Fruit fly (Drosophila melanogaster) whole organism, embryonic: Measurements from ENCODE around the gene Vps13D.

Source experiments
- B-H2 ChIP-seq: fragments of 200-800 bp; sonication (Bioruptor generic); optimal IDR thresholded peaks from 2 replicates; lab custom pipeline; 2018; ENCODE audit warnings: missing biosample characterization, mild to moderate bottlenecking, missing genetic modification characterization
- Bgb ChIP-seq: fragments of 200-800 bp; sonication (Bioruptor generic); IDR thresholded peaks from 2 replicates; pipeline ENCODE4 v1.3.6; 2022; ENCODE audit warnings: missing biosample characterization, missing genetic modification characterization; ENCODE audit not compliant: partially characterized antibody
- CG10543 ChIP-seq: fragments of 200-800 bp; sonication (Bioruptor generic); optimal IDR thresholded peaks from 3 replicates; lab custom pipeline; 2017; ENCODE audit warnings: missing biosample characterization, mild to moderate bottlenecking, missing genetic modification characterization, moderate library complexity
- CG12299 ChIP-seq: fragments of 200-800 bp; sonication (Bioruptor generic); optimal IDR thresholded peaks from 2 replicates; lab custom pipeline; 2018; ENCODE audit warnings: missing biosample characterization, mild to moderate bottlenecking, missing genetic modification characterization
- CG13775 ChIP-seq: fragments of 200-800 bp; sonication (Bioruptor generic); optimal IDR thresholded peaks from 3 replicates; lab custom pipeline; 2017; ENCODE audit warnings: missing biosample characterization, mild to moderate bottlenecking, missing genetic modification characterization
- CG14050 ChIP-seq: fragments of 200-800 bp; sonication (Bioruptor generic); IDR thresholded peaks from 3 replicates; pipeline ENCODE4 v1.3.6; 2022; ENCODE audit warnings: missing biosample characterization, missing genetic modification characterization
- CG15696 ChIP-seq: fragments of 200-800 bp; sonication (Bioruptor generic); optimal IDR thresholded peaks from 2 replicates; lab custom pipeline; 2019; ENCODE audit warnings: missing biosample characterization, mild to moderate bottlenecking, missing genetic modification characterization, moderate library complexity
- CG16815 ChIP-seq: fragments of 200-800 bp; sonication (Bioruptor generic); optimal IDR thresholded peaks from 3 replicates; lab custom pipeline; 2017; ENCODE audit warnings: missing biosample characterization, mild to moderate bottlenecking, missing genetic modification characterization
- CG2129 ChIP-seq: fragments of 200-800 bp; sonication (Bioruptor generic); IDR thresholded peaks from 2 replicates; pipeline ENCODE4 v1.3.6; 2022; ENCODE audit warnings: missing biosample characterization, missing genetic modification characterization; ENCODE audit not compliant: partially characterized antibody
- CG2202 ChIP-seq: fragments of 200-800 bp; sonication (Bioruptor generic); optimal IDR thresholded peaks from 2 replicates; lab custom pipeline; 2018; ENCODE audit warnings: missing biosample characterization, mild to moderate bottlenecking, missing genetic modification characterization
- CG2678 ChIP-seq: fragments of 200-800 bp; sonication (Bioruptor generic); optimal IDR thresholded peaks from 3 replicates; lab custom pipeline; 2019; ENCODE audit warnings: missing biosample characterization, mild to moderate bottlenecking, missing genetic modification characterization, moderate library complexity
- CG32532 ChIP-seq: fragments of 200-800 bp; sonication (Bioruptor generic); IDR thresholded peaks from 2 replicates; pipeline ENCODE4 v1.3.6; 2022; ENCODE audit warnings: missing biosample characterization, missing genetic modification characterization
- CG3847 ChIP-seq: fragments of 200-800 bp; sonication (Bioruptor generic); IDR thresholded peaks from 2 replicates; pipeline ENCODE4 v1.3.6; 2022; ENCODE audit warnings: missing biosample characterization, missing genetic modification characterization
- CG42726 ChIP-seq: fragments of 200-800 bp; sonication (Bioruptor generic); IDR thresholded peaks from 2 replicates; pipeline ENCODE4 v1.3.6; 2022; ENCODE audit warnings: missing biosample characterization, missing genetic modification characterization; ENCODE audit not compliant: partially characterized antibody
- CG4424 ChIP-seq: fragments of 200-800 bp; sonication (Bioruptor generic); optimal IDR thresholded peaks from 3 replicates; lab custom pipeline; 2016; ENCODE audit warnings: missing biosample characterization, missing genetic modification characterization
- CG7963 ChIP-seq: fragments of 200-800 bp; sonication (Bioruptor generic); IDR thresholded peaks from 3 replicates; pipeline ENCODE4 v1.3.6; 2022; ENCODE audit warnings: missing biosample characterization, missing genetic modification characterization; ENCODE audit not compliant: partially characterized antibody
- CG7987 ChIP-seq: fragments of 200-800 bp; sonication (Bioruptor generic); optimal IDR thresholded peaks from 2 replicates; lab custom pipeline; 2018; ENCODE audit warnings: missing biosample characterization, mild to moderate bottlenecking, missing genetic modification characterization, moderate library complexity
- CTCF ChIP-seq: fragments of 200-800 bp; sonication (Bioruptor generic); optimal IDR thresholded peaks from 2 replicates; lab custom pipeline; 2017; ENCODE audit warnings: missing biosample characterization, mild to moderate bottlenecking, missing genetic modification characterization, moderate library complexity
- Dbx ChIP-seq: fragments of 200-800 bp; sonication (Bioruptor generic); IDR thresholded peaks from 3 replicates; pipeline ENCODE4 v1.3.6; 2022; ENCODE audit warnings: missing biosample characterization, missing genetic modification characterization
- Deaf1 ChIP-seq: fragments of 200-800 bp; optimal IDR thresholded peaks from 3 replicates; lab custom pipeline; 2019; ENCODE audit warnings: missing biosample characterization, mild to moderate bottlenecking, missing genetic modification characterization, moderate library complexity
- HLH54F ChIP-seq: fragments of 200-800 bp; sonication (Bioruptor generic); optimal IDR thresholded peaks from 3 replicates; lab custom pipeline; 2016; ENCODE audit warnings: missing biosample characterization, missing genetic modification characterization
- MESR4 ChIP-seq: fragments of 200-800 bp; sonication (Bioruptor generic); optimal IDR thresholded peaks from 2 replicates; lab custom pipeline; 2018; ENCODE audit warnings: missing biosample characterization, mild to moderate bottlenecking, missing genetic modification characterization, moderate library complexity
- Mes4 ChIP-seq: fragments of 200-800 bp; sonication (Bioruptor generic); optimal IDR thresholded peaks from 2 replicates; lab custom pipeline; 2016; ENCODE audit warnings: missing biosample characterization, missing genetic modification characterization
- Optix ChIP-seq: fragments of 200-800 bp; sonication (Bioruptor generic); IDR thresholded peaks from 3 replicates; pipeline ENCODE4 v1.3.6; 2022; ENCODE audit warnings: missing biosample characterization, missing genetic modification characterization
- PHDP ChIP-seq: fragments of 200-800 bp; sonication (Bioruptor generic); optimal IDR thresholded peaks from 3 replicates; lab custom pipeline; 2018; ENCODE audit warnings: missing biosample characterization, mild to moderate bottlenecking, missing genetic modification characterization, moderate library complexity
- Taf1 ChIP-seq: fragments of 200-800 bp; sonication (Bioruptor generic); IDR thresholded peaks from 2 replicates; pipeline ENCODE4 v1.3.6; 2022; ENCODE audit warnings: missing biosample characterization, missing genetic modification characterization
- Vsx1 ChIP-seq: fragments of 200-800 bp; sonication (Bioruptor generic); optimal IDR thresholded peaks from 2 replicates; lab custom pipeline; 2017; ENCODE audit warnings: missing biosample characterization, mild to moderate bottlenecking, missing genetic modification characterization, missing genetic modification reagents
- amos ChIP-seq: fragments of 200-800 bp; sonication (Bioruptor generic); IDR thresholded peaks from 2 replicates; pipeline ENCODE4 v1.3.6; 2022; ENCODE audit warnings: missing biosample characterization, missing genetic modification characterization; ENCODE audit not compliant: partially characterized antibody
- ase ChIP-seq: fragments of 200-800 bp; sonication (Bioruptor generic); IDR thresholded peaks from 3 replicates; pipeline ENCODE4 v1.3.6; 2022; ENCODE audit warnings: missing biosample characterization, missing genetic modification characterization
- bsh ChIP-seq, 2 experiments: fragments of 200-800 bp; sonication (Bioruptor generic); optimal IDR thresholded peaks; 2 replicates each; lab custom pipeline; 2017 to 2018; ENCODE audit warnings: mild to moderate bottlenecking in 2 of 2, missing biosample characterization in 2 of 2, missing genetic modification characterization in 2 of 2, moderate library complexity in 1 of 2
- caup ChIP-seq: fragments of 200-800 bp; sonication (Bioruptor generic); optimal IDR thresholded peaks from 3 replicates; lab custom pipeline; 2017; ENCODE audit warnings: missing biosample characterization, mild to moderate bottlenecking, missing genetic modification characterization, moderate library complexity; ENCODE audit not compliant: severe bottlenecking
- chn ChIP-seq: fragments of 200-800 bp; sonication (Bioruptor generic); optimal IDR thresholded peaks from 2 replicates; lab custom pipeline; 2016; ENCODE audit warnings: missing biosample characterization, missing genetic modification characterization
- ci ChIP-seq: fragments of 200-800 bp; sonication (Bioruptor generic); IDR thresholded peaks from 3 replicates; pipeline ENCODE4 v1.3.6; 2022; ENCODE audit warnings: missing biosample characterization, missing genetic modification characterization
- crc ChIP-seq: fragments of 200-800 bp; sonication (Bioruptor generic); optimal IDR thresholded peaks from 2 replicates; lab custom pipeline; 2016; ENCODE audit warnings: missing biosample characterization, missing genetic modification characterization
- dimm ChIP-seq: fragments of 200-800 bp; sonication (Bioruptor generic); IDR thresholded peaks from 2 replicates; pipeline ENCODE4 v1.3.6; 2022; ENCODE audit warnings: missing biosample characterization, missing genetic modification characterization
- disco-r ChIP-seq: fragments of 200-800 bp; sonication (Bioruptor generic); optimal IDR thresholded peaks from 2 replicates; lab custom pipeline; 2016; ENCODE audit warnings: missing biosample characterization, missing genetic modification characterization
- ewg ChIP-seq: fragments of 200-800 bp; sonication (Bioruptor generic); optimal IDR thresholded peaks from 3 replicates; lab custom pipeline; 2017; ENCODE audit warnings: mild to moderate bottlenecking, missing biosample characterization, missing genetic modification reagents, missing genetic modification characterization
- fd102C ChIP-seq: fragments of 200-800 bp; sonication (Bioruptor generic); optimal IDR thresholded peaks from 2 replicates; lab custom pipeline; 2018; ENCODE audit warnings: missing biosample characterization, mild to moderate bottlenecking, missing genetic modification characterization, moderate library complexity
- fru ChIP-seq: fragments of >200 bp; optimal IDR thresholded peaks from 2 replicates; lab custom pipeline; 2017
- gfzf ChIP-seq: fragments of 200-800 bp; sonication (Bioruptor generic); optimal IDR thresholded peaks from 2 replicates; lab custom pipeline; 2016; ENCODE audit warnings: missing biosample characterization, mild to moderate bottlenecking, missing genetic modification characterization, moderate library complexity
- klu ChIP-seq: fragments of 200-800 bp; sonication (Bioruptor generic); IDR thresholded peaks from 2 replicates; pipeline ENCODE4 v1.3.6; 2022; ENCODE audit warnings: missing biosample characterization, missing genetic modification characterization
- luna ChIP-seq: fragments of 200-800 bp; sonication (Bioruptor generic); optimal IDR thresholded peaks from 2 replicates; lab custom pipeline; 2016; ENCODE audit warnings: missing biosample characterization, missing genetic modification characterization
- oc ChIP-seq: fragments of 200-800 bp; sonication (Bioruptor generic); optimal IDR thresholded peaks from 2 replicates; lab custom pipeline; 2018; ENCODE audit warnings: missing biosample characterization, mild to moderate bottlenecking, missing genetic modification characterization, moderate library complexity
- otp ChIP-seq: fragments of 200-800 bp; sonication (Bioruptor generic); IDR thresholded peaks from 3 replicates; pipeline ENCODE4, ENCODE4 v1.3.6; 2022; ENCODE audit warnings: missing biosample characterization, missing genetic modification characterization
- slou ChIP-seq: fragments of 200-800 bp; sonication (Bioruptor generic); optimal IDR thresholded peaks from 3 replicates; lab custom pipeline; 2016; ENCODE audit warnings: missing biosample characterization, missing genetic modification characterization
- ssp ChIP-seq: fragments of 200-800 bp; sonication (Bioruptor generic); IDR thresholded peaks from 2 replicates; pipeline ENCODE4 v1.3.6; 2022; ENCODE audit warnings: missing biosample characterization, missing genetic modification characterization
- stwl ChIP-seq: fragments of 200-800 bp; sonication (Bioruptor generic); optimal IDR thresholded peaks from 3 replicates; lab custom pipeline; 2018; ENCODE audit warnings: missing biosample characterization, mild to moderate bottlenecking, missing genetic modification characterization, moderate library complexity
- tio ChIP-seq: fragments of 200-800 bp; sonication (Bioruptor generic); optimal IDR thresholded peaks from 2 replicates; lab custom pipeline; 2017; ENCODE audit warnings: missing biosample characterization, missing genetic modification characterization, inconsistent platforms
- tx ChIP-seq: fragments of 200-800 bp; sonication (Bioruptor generic); optimal IDR thresholded peaks from 2 replicates; lab custom pipeline; 2016; ENCODE audit warnings: missing biosample characterization, missing genetic modification characterization
- vnd ChIP-seq: fragments of 200-800 bp; sonication (Bioruptor generic); IDR thresholded peaks from 3 replicates; pipeline ENCODE4 v1.3.6; 2022; ENCODE audit warnings: missing biosample characterization, missing genetic modification characterization; ENCODE audit not compliant: partially characterized antibody
- zfh1 ChIP-seq: fragments of 200-800 bp; sonication (Bioruptor generic); IDR thresholded peaks from 3 replicates; pipeline ENCODE4 v1.3.6; 2022; ENCODE audit warnings: missing biosample characterization, missing genetic modification characterization

The Vps13D gene

dm6 chr3L:12806290-12806743, 51.5 kb downstream of the Vps13D start (continued):
- TF ChIP-seq CG14050 (GFP tag; lab: Robert Waterston, UW) (no peak), Taf1 (GFP tag; lab: Robert Waterston, UW) (no peak), MESR4 (GFP tag; lab: Kevin White, UChicago) (peak; percentile 28), CTCF (GFP tag; lab: Kevin White, UChicago) (peak; percentile 7), crc (GFP tag; lab: Kevin White, UChicago) (no peak), CG15696 (peak; percentile 7), CG3847 (GFP tag; lab: Robert Waterston, UW) (no peak), CG4424 (GFP tag; lab: Kevin White, UChicago) (peak; percentile 19), otp (GFP tag; lab: Robert Waterston, UW) (peak; percentile 43; the same call in 1 of the 3 replicates), CG7963 (GFP tag; lab: Robert Waterston, UW) (no peak), Mes4 (GFP tag; lab: Kevin White, UChicago) (no peak), Vsx1 (no peak), CG42726 (no peak), Dbx (GFP tag; lab: Robert Waterston, UW) (no peak), chn (GFP tag; lab: Kevin White, UChicago) (no peak), caup (GFP tag; lab: Kevin White, UChicago) (peak; percentile 32), disco-r (no peak), gfzf (GFP tag; lab: Kevin White, UChicago) (no peak), bsh (GFP tag; optimal IDR thresholded peaks at IDR 0.05; lab: Kevin White, UChicago) (peak in 1 of 2 experiments; percentile 65), ssp (GFP tag; lab: Robert Waterston, UW) (no peak), stwl (tag; lab: Kevin White, UChicago) (peak; percentile 56), CG32532 (GFP tag; lab: Robert Waterston, UW) (peak; percentile 66), fru (no peak), Bgb (GFP tag; lab: Robert Waterston, UW) (no peak), luna (GFP tag; lab: Kevin White, UChicago) (no peak), PHDP (tag; lab: Kevin White, UChicago) (peak; percentile 76), oc (peak; percentile 64), vnd (no peak), CG2202 (tag; lab: Kevin White, UChicago) (peak; percentile 4), CG12299 (tag; lab: Kevin White, UChicago) (peak; percentile 68), CG16815 (GFP tag; lab: Kevin White, UChicago) (no peak), ewg (peak; percentile 44), zfh1 (GFP tag; lab: Robert Waterston, UW) (peak; percentile 38; the same call in 1 of the 3 replicates), CG13775 (GFP tag; lab: Kevin White, UChicago) (no peak), fd102C (GFP tag; lab: Kevin White, UChicago) (no peak), CG10543 (peak; percentile 61), Deaf1 (tag; lab: Kevin White, UChicago) (peak; percentile 15), B-H2 (GFP tag; lab: Kevin White, UChicago) (no peak), dimm (GFP tag; lab: Robert Waterston, UW) (no peak), klu (GFP tag; lab: Robert Waterston, UW) (no peak), Optix (GFP tag; lab: Robert Waterston, UW) (no peak), ci (GFP tag; lab: Robert Waterston, UW) (peak; percentile 69; the same call in 2 of the 3 replicates), CG2129 (no peak), tx (GFP tag; lab: Kevin White, UChicago) (no peak), CG7987 (GFP tag; lab: Kevin White, UChicago) (peak; percentile 4), HLH54F (GFP tag; lab: Kevin White, UChicago) (no peak), ase (no peak), tio (GFP tag; lab: Kevin White, UChicago) (no peak), slou (GFP tag; lab: Kevin White, UChicago) (no peak), CG2678 (peak; percentile 63), amos (no peak)
